Worm (Caenorhabditis elegans) whole organism, L3 larva: ENCODE data around the gene R11D1.4.

Source experiments
- egl-5 ChIP-seq: fragments of 150-350 bp; optimal IDR thresholded peaks from 2 replicates; lab custom pipeline; 2017; ENCODE audit warnings: missing biosample characterization, missing genetic modification reagents, missing genetic modification characterization, inconsistent platforms
- fos-1 ChIP-seq: fragments of 150-350 bp; optimal IDR thresholded peaks from 2 replicates; lab custom pipeline; 2014; ENCODE audit warnings: missing biosample characterization, missing genetic modification characterization
- mdl-1 ChIP-seq: fragments of 150-350 bp; optimal IDR thresholded peaks from 2 replicates; lab custom pipeline; 2014; ENCODE audit warnings: missing biosample characterization, missing genetic modification characterization
- mml-1 ChIP-seq: fragments of 150-350 bp; sonication (generic microtip); optimal IDR thresholded peaks from 3 replicates; lab custom pipeline; 2014; ENCODE audit warnings: missing biosample characterization, missing genetic modification characterization
- nfya-1 ChIP-seq: sonication (generic microtip); optimal IDR thresholded peaks from 2 replicates; lab custom pipeline; 2017; ENCODE audit warnings: missing genetic modification characterization, mild to moderate bottlenecking, missing compliant biosample characterization, antibody characterized with exemption, moderate library complexity; ENCODE audit not compliant: insufficient read depth
- nhr-28 ChIP-seq: fragments of 150-350 bp; optimal IDR thresholded peaks from 2 replicates; lab custom pipeline; 2014; ENCODE audit warnings: missing biosample characterization, missing genetic modification characterization
- nhr-76 ChIP-seq: fragments of 150-350 bp; sonication (generic microtip); optimal IDR thresholded peaks from 5 replicates; lab custom pipeline; 2014; ENCODE audit warnings: missing biosample characterization, missing genetic modification characterization
- skn-1 ChIP-seq: fragments of 150-350 bp; optimal IDR thresholded peaks from 2 replicates; lab custom pipeline; 2014; ENCODE audit warnings: missing biosample characterization, missing genetic modification characterization
- snpc-4 ChIP-seq: fragments of 150-350 bp; optimal IDR thresholded peaks from 2 replicates; lab custom pipeline; 2014; ENCODE audit warnings: missing biosample characterization, missing genetic modification characterization
- unc-39 ChIP-seq: sonication (generic microtip); optimal IDR thresholded peaks from 4 replicates; lab custom pipeline; 2017; ENCODE audit warnings: missing biosample characterization, missing genetic modification characterization
- unc-62 ChIP-seq: fragments of 150-350 bp; sonication (generic microtip); optimal IDR thresholded peaks from 4 replicates; lab custom pipeline; 2014; ENCODE audit warnings: missing biosample characterization, missing genetic modification reagents, missing genetic modification characterization
- ztf-4 ChIP-seq: fragments of 150-350 bp; optimal IDR thresholded peaks from 2 replicates; lab custom pipeline; 2014; ENCODE audit warnings: missing biosample characterization, missing genetic modification characterization

DNA sequence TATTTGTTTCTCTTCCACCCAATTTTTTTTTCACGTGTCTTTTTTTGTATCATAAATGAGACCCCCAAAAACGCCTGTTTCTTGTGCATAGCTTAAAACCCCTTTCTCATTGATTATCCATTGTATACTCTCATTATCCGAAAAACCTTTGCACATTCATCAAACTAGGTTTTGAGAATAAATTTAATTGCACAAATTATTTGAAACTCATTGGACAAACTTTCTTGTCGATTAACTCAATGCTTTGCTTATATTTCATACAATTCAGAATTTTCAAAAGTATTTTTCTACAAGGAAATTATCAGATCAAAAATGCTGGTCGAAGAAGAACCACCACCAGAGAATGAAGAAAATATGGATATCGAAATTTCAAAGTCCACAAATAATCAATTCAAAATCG lies 9.9 kb downstream of the R11D1.4 start, which contains the start of gene R11D1.1:
- TF ChIP-seq skn-1 (tag; lab: Kevin White, UChicago) (no peak), nfya-1 (no peak), snpc-4 (tag; lab: Kevin White, UChicago) (no peak), unc-62 (GFP tag; lab: Kevin White, UChicago) (no peak), nhr-28 (no peak), egl-5 (no peak), fos-1 (tag; lab: Kevin White, UChicago) (no peak), mdl-1 (tag; lab: Kevin White, UChicago) (no peak), ztf-4 (tag; lab: Kevin White, UChicago) (no peak), mml-1 (no peak), unc-39 (tag; lab: Kevin White, UChicago) (no peak), nhr-76 (no peak)
